Fruit fly (Drosophila melanogaster): Measurements from ENCODE around the gene TfIIA-L.
A peak's percentile ranks its signal among the peaks of the same experiment; 100 is the strongest.

The TfIIA-L gene

dm6 chr3R:27289638-27290037, 38.7 kb downstream of the TfIIA-L start (continued):
- no peak for TF ChIP-seq CG1792 (GFP tag; optimal IDR thresholded peaks at IDR 0.05)
- TF ChIP-seq Dll (GFP tag; IDR thresholded peaks at IDR 0.05; ENCODE audit: partially characterized antibody), result no peak
- TF ChIP-seq CG12391 (tag; optimal IDR thresholded peaks at IDR 0.05), result peak; percentile 42
- TF ChIP-seq Hr39 (optimal IDR thresholded peaks at IDR 0.05), result no peak
- TF ChIP-seq Mad (GFP tag; optimal IDR thresholded peaks at IDR 0.05), result no peak
- TF ChIP-seq wdn (GFP tag; IDR thresholded peaks at IDR 0.05), result no peak
- TF ChIP-seq Taf1 (GFP tag; IDR thresholded peaks at IDR 0.05), result 0 out of 2 replicates have a peak, but pooled peaks have one; percentile 29
- TF ChIP-seq croc (GFP tag; conservative IDR thresholded peaks at IDR 0.05), result 0 out of 3 replicates have a peak, but pooled peaks have one; percentile 12
- TF ChIP-seq CrebB (tag; optimal IDR thresholded peaks at IDR 0.05), result peak; percentile 26
- TF ChIP-seq CG1647 (GFP tag; optimal IDR thresholded peaks at IDR 0.05), result no peak
- no peak for TF ChIP-seq hb (GFP tag; IDR thresholded peaks at IDR 0.05; ENCODE audit: partially characterized antibody)
- peak; percentile 37 for TF ChIP-seq lilli (GFP tag; optimal IDR thresholded peaks at IDR 0.05)
- peak; percentile 14 for TF ChIP-seq CG4424 (GFP tag; optimal IDR thresholded peaks at IDR 0.05)
- TF ChIP-seq chif (GFP tag; optimal IDR thresholded peaks at IDR 0.05), result no peak
- TF ChIP-seq bcd (GFP tag; optimal IDR thresholded peaks at IDR 0.05), result peak; percentile 49
- peak; percentile 13 for TF ChIP-seq CG16815 (GFP tag; optimal IDR thresholded peaks at IDR 0.05)
- no peak for TF ChIP-seq ttk (GFP tag; IDR thresholded peaks at IDR 0.05)
- TF ChIP-seq CG11085 (GFP tag; IDR thresholded peaks at IDR 0.05), result no peak
- TF ChIP-seq CG9876 (GFP tag; optimal IDR thresholded peaks at IDR 0.05), result no peak
- no peak for TF ChIP-seq Optix (GFP tag; IDR thresholded peaks at IDR 0.05)
- TF ChIP-seq CG5245 (GFP tag; optimal IDR thresholded peaks at IDR 0.05), result no peak
- TF ChIP-seq Side (GFP tag; optimal IDR thresholded peaks at IDR 0.05), result peak; percentile 57
- no peak for TF ChIP-seq Dfd (GFP tag; optimal IDR thresholded peaks at IDR 0.05)
- no peak for TF ChIP-seq vfl (GFP tag; optimal IDR thresholded peaks at IDR 0.05)
- no peak for TF ChIP-seq Max (GFP tag; optimal IDR thresholded peaks at IDR 0.05)
- TF ChIP-seq ro (GFP tag; IDR thresholded peaks at IDR 0.05), result no peak
- TF ChIP-seq CG10565 (GFP tag; optimal IDR thresholded peaks at IDR 0.05), result no peak
- TF ChIP-seq CG6683 (GFP tag; optimal IDR thresholded peaks at IDR 0.05), result no peak
- no peak for TF ChIP-seq stc (GFP tag; IDR thresholded peaks at IDR 0.05)
- TF ChIP-seq Camta (GFP tag; optimal IDR thresholded peaks at IDR 0.05), result no peak
- TF ChIP-seq kah (GFP tag; optimal IDR thresholded peaks at IDR 0.05), result no peak
- no peak for TF ChIP-seq stwl (tag; optimal IDR thresholded peaks at IDR 0.05)
- no peak for TF ChIP-seq eyg (GFP tag; optimal IDR thresholded peaks at IDR 0.05)
- no peak for TF ChIP-seq fd64A (GFP tag; optimal IDR thresholded peaks at IDR 0.05)
- no peak for TF ChIP-seq CG18764 (GFP tag; optimal IDR thresholded peaks at IDR 0.05)
- peak; percentile 8 for TF ChIP-seq nerfin-1 (tag; optimal IDR thresholded peaks at IDR 0.05)
- TF ChIP-seq CG9215 (GFP tag; IDR thresholded peaks at IDR 0.05), result peak; percentile 46; the same call in 1 of the 2 replicates
- peak; percentile 93 for TF ChIP-seq Med (GFP tag)
- TF ChIP-seq Hr78 (GFP tag; optimal IDR thresholded peaks at IDR 0.05), result no peak
- no peak for TF ChIP-seq disco-r (GFP tag; optimal IDR thresholded peaks at IDR 0.05)
- TF ChIP-seq odd (GFP tag; optimal IDR thresholded peaks at IDR 0.05), result no peak
- TF ChIP-seq fd96Cb (tag; optimal IDR thresholded peaks at IDR 0.05), result peak; percentile 43
- TF ChIP-seq CG10209 (GFP tag; optimal IDR thresholded peaks at IDR 0.05), result peak; percentile 14
- no peak for TF ChIP-seq aop (GFP tag; IDR thresholded peaks at IDR 0.05)
- TF ChIP-seq CG2889 (GFP tag; IDR thresholded peaks at IDR 0.05), result no peak; the same call in 2 of the 3 replicates
- no peak for TF ChIP-seq Hmx (GFP tag; optimal IDR thresholded peaks at IDR 0.05)
- TF ChIP-seq CG17912 (GFP tag; optimal IDR thresholded peaks at IDR 0.05), result no peak
- peak; percentile 11 for TF ChIP-seq HLH54F (GFP tag; optimal IDR thresholded peaks at IDR 0.05)
- TF ChIP-seq Deaf1 (tag; optimal IDR thresholded peaks at IDR 0.05), result peak; percentile 21
- TF ChIP-seq wor (GFP tag; IDR thresholded peaks at IDR 0.05), result no peak
- TF ChIP-seq Dip3 (GFP tag; optimal IDR thresholded peaks at IDR 0.05), result peak; percentile 44
- peak; percentile 55 for TF ChIP-seq CG18262 (tag; optimal IDR thresholded peaks at IDR 0.05)

Measured in whole organism, embryonic.